Fruit fly (Drosophila melanogaster): Measurements from ENCODE around the gene CG4598.
A peak's percentile ranks its signal among the peaks of the same experiment; 100 is the strongest.

Gene CG4598

dm6 chr2L:9938631-9939256 is 20.3 kb downstream of the CG4598 start, which contains the start of the genes Datp and CG4619 (continued):
- TF ChIP-seq slp2 (GFP tag; optimal IDR thresholded peaks at IDR 0.05) (no peak), H2.0 (GFP tag; IDR thresholded peaks at IDR 0.05) (0 out of 2 replicates have a peak, but pooled peaks have one; percentile 9), sc (optimal IDR thresholded peaks at IDR 0.05) (no peak), sc (GFP tag; optimal IDR thresholded peaks at IDR 0.05) (no peak), nmo (GFP tag; optimal IDR thresholded peaks at IDR 0.05) (peak; percentile 20), CG13894 (tag; optimal IDR thresholded peaks at IDR 0.05) (no peak), Dref (GFP tag; IDR thresholded peaks at IDR 0.05) (peak; percentile 46), Atf3 (GFP tag; optimal IDR thresholded peaks at IDR 0.05) (no peak), fu2 (GFP tag; optimal IDR thresholded peaks at IDR 0.05) (peak; percentile 69), CG11695 (GFP tag; IDR thresholded peaks at IDR 0.05) (no peak), sens (GFP tag) (peak; percentile 76), kni (GFP tag; optimal IDR thresholded peaks at IDR 0.05) (peak; percentile 32), CrebB (tag; optimal IDR thresholded peaks at IDR 0.05) (no peak), croc (GFP tag; conservative IDR thresholded peaks at IDR 0.05) (peak; percentile 24; the same call in 1 of the 3 replicates), YL-1 (GFP tag; optimal IDR thresholded peaks at IDR 0.05) (peak; percentile 68), HLH3B (GFP tag; IDR thresholded peaks at IDR 0.05) (0 out of 2 replicates have a peak, but pooled peaks have one; percentile 25), CG13296 (GFP tag; optimal IDR thresholded peaks at IDR 0.05) (no peak), CG10431 (GFP tag; optimal IDR thresholded peaks at IDR 0.05) (peak; percentile 68), CG12155 (GFP tag; optimal IDR thresholded peaks at IDR 0.05) (peak; percentile 11), CG11456 (GFP tag; IDR thresholded peaks at IDR 0.05) (peak; percentile 74), B-H2 (GFP tag; optimal IDR thresholded peaks at IDR 0.05) (peak; percentile 81), Scr (GFP tag; IDR thresholded peaks at IDR 0.05; ENCODE audit: partially characterized antibody) (no peak), CG12744 (GFP tag; optimal IDR thresholded peaks at IDR 0.05) (no peak), CG14441 (GFP tag; IDR thresholded peaks at IDR 0.05) (0 out of 2 replicates have a peak, but pooled peaks have one; percentile 35), Spps (tag; optimal IDR thresholded peaks at IDR 0.05) (no peak), CG7786 (GFP tag; optimal IDR thresholded peaks at IDR 0.05) (peak; percentile 60), sr (GFP tag; IDR thresholded peaks at IDR 0.05) (no peak), gsb (GFP tag; IDR thresholded peaks at IDR 0.05) (no peak), repo (GFP tag; optimal IDR thresholded peaks at IDR 0.05) (peak; percentile 16), her (GFP tag; optimal IDR thresholded peaks at IDR 0.05) (peak; percentile 54), bcd (GFP tag; optimal IDR thresholded peaks at IDR 0.05) (peak; percentile 30), CG6791 (GFP tag; IDR thresholded peaks at IDR 0.05; ENCODE audit: partially characterized antibody) (peak; percentile 65; the same call in 1 of the 3 replicates), emc (GFP tag; optimal IDR thresholded peaks at IDR 0.05) (peak; percentile 38), CG18599 (GFP tag; optimal IDR thresholded peaks at IDR 0.05) (peak; percentile 72), grn (GFP tag; optimal IDR thresholded peaks at IDR 0.05) (no peak), dm (GFP tag; optimal IDR thresholded peaks at IDR 0.05) (peak; percentile 89), hb (GFP tag; IDR thresholded peaks at IDR 0.05; ENCODE audit: partially characterized antibody) (no peak), jumu (GFP tag; optimal IDR thresholded peaks at IDR 0.05) (peak; percentile 8), ken (GFP tag; IDR thresholded peaks at IDR 0.05) (peak; percentile 53; the same call in 2 of the 3 replicates), NFAT (GFP tag; IDR thresholded peaks at IDR 0.05) (peak; percentile 76), Ptx1 (GFP tag; IDR thresholded peaks at IDR 0.05) (peak; percentile 47; the same call in 1 of the 2 replicates), Med (GFP tag) (peak; percentile 96), CHES-1-like (GFP tag; optimal IDR thresholded peaks at IDR 0.05) (peak; percentile 29), Adf1 (GFP tag; IDR thresholded peaks at IDR 0.05) (no peak), CG2120 (GFP tag; optimal IDR thresholded peaks at IDR 0.05) (peak; percentile 75), CG15073 (GFP tag; optimal IDR thresholded peaks at IDR 0.05) (no peak), CG34224 (GFP tag; IDR thresholded peaks at IDR 0.05; ENCODE audit: partially characterized antibody) (peak; percentile 43; the same call in 1 of the 3 replicates), bigmax (GFP tag; optimal IDR thresholded peaks at IDR 0.05) (no peak), CG9215 (GFP tag; IDR thresholded peaks at IDR 0.05) (peak; percentile 38), CG1602 (GFP tag; optimal IDR thresholded peaks at IDR 0.05) (no peak), CG13287 (GFP tag; IDR thresholded peaks at IDR 0.05; ENCODE audit: partially characterized antibody) (peak; percentile 26; the same call in 1 of the 2 replicates)

All from whole organism, embryonic.